Fruit fly (Drosophila melanogaster) whole organism, embryonic: ENCODE results near the gene cue.

Experiments used
- ATbp ChIP-seq: fragments of 200-800 bp; sonication (Bioruptor generic); optimal IDR thresholded peaks from 2 replicates; lab custom pipeline; 2017; ENCODE audit warnings: missing biosample characterization, mild to moderate bottlenecking, missing genetic modification characterization, missing genetic modification reagents
- C15 ChIP-seq: fragments of 200-800 bp; sonication (Bioruptor generic); IDR thresholded peaks from 3 replicates; pipeline ENCODE4 v1.3.6; 2022; ENCODE audit warnings: missing biosample characterization, missing genetic modification characterization
- CG10543 ChIP-seq: fragments of 200-800 bp; sonication (Bioruptor generic); optimal IDR thresholded peaks from 3 replicates; lab custom pipeline; 2017; ENCODE audit warnings: missing biosample characterization, mild to moderate bottlenecking, missing genetic modification characterization, moderate library complexity
- CG12299 ChIP-seq: fragments of 200-800 bp; sonication (Bioruptor generic); optimal IDR thresholded peaks from 2 replicates; lab custom pipeline; 2018; ENCODE audit warnings: missing biosample characterization, mild to moderate bottlenecking, missing genetic modification characterization
- CG16815 ChIP-seq: fragments of 200-800 bp; sonication (Bioruptor generic); optimal IDR thresholded peaks from 3 replicates; lab custom pipeline; 2017; ENCODE audit warnings: missing biosample characterization, mild to moderate bottlenecking, missing genetic modification characterization
- CG17359 ChIP-seq: fragments of 200-800 bp; sonication (Bioruptor generic); optimal IDR thresholded peaks from 3 replicates; lab custom pipeline; 2018; ENCODE audit warnings: missing biosample characterization, mild to moderate bottlenecking, missing genetic modification characterization, moderate library complexity
- CG2678 ChIP-seq: fragments of 200-800 bp; sonication (Bioruptor generic); optimal IDR thresholded peaks from 3 replicates; lab custom pipeline; 2019; ENCODE audit warnings: missing biosample characterization, mild to moderate bottlenecking, missing genetic modification characterization, moderate library complexity
- CG33213 ChIP-seq: fragments of 200-800 bp; sonication (Bioruptor generic); optimal IDR thresholded peaks from 3 replicates; lab custom pipeline; 2016; ENCODE audit warnings: missing biosample characterization, missing genetic modification characterization
- CG4854 ChIP-seq: fragments of 200-800 bp; sonication (Bioruptor generic); optimal IDR thresholded peaks from 2 replicates; lab custom pipeline; 2016; ENCODE audit warnings: missing biosample characterization, missing genetic modification characterization, inconsistent platforms
- CG6854 ChIP-seq: fragments of 200-800 bp; sonication (Bioruptor generic); optimal IDR thresholded peaks from 3 replicates; lab custom pipeline; 2017; ENCODE audit warnings: missing biosample characterization, mild to moderate bottlenecking, missing genetic modification characterization
- CG7928 ChIP-seq: fragments of 200-800 bp; sonication (Bioruptor generic); optimal IDR thresholded peaks from 2 replicates; lab custom pipeline; 2017; ENCODE audit warnings: missing biosample characterization, mild to moderate bottlenecking, missing genetic modification characterization
- D ChIP-seq, 2 experiments: fragments of 200-800 bp in 1 of 2; fragments of >200 bp in 1 of 2; sonication (Bioruptor generic) in 1 of 2; optimal IDR thresholded peaks; 2 replicates in 1 of 2; 3 replicates in 1 of 2; lab custom pipeline; 2017; ENCODE audit warnings: mild to moderate bottlenecking in 1 of 2, missing biosample characterization in 1 of 2, missing genetic modification characterization in 1 of 2, missing genetic modification reagents in 1 of 2
- Dip3 ChIP-seq: fragments of 200-800 bp; sonication (Bioruptor generic); optimal IDR thresholded peaks from 3 replicates; lab custom pipeline; 2016; ENCODE audit warnings: missing biosample characterization, missing genetic modification characterization
- Ets65A ChIP-seq: fragments of 200-800 bp; sonication (Bioruptor generic); peaks from one replicate; lab custom pipeline; 2016; ENCODE audit warnings: missing biosample characterization, missing genetic modification characterization
- Ets97D ChIP-seq: fragments of 200-800 bp; sonication (Bioruptor generic); optimal IDR thresholded peaks from 3 replicates; lab custom pipeline; 2016; ENCODE audit warnings: missing biosample characterization, missing genetic modification characterization
- Hsf ChIP-seq: fragments of 200-800 bp; sonication (Bioruptor generic); optimal IDR thresholded peaks from 3 replicates; lab custom pipeline; 2016; ENCODE audit warnings: missing biosample characterization, missing genetic modification characterization
- MBD-R2 ChIP-seq: fragments of 200-800 bp; sonication (Bioruptor generic); IDR thresholded peaks from 2 replicates; pipeline ENCODE4 v1.3.6; 2022; ENCODE audit warnings: missing biosample characterization, missing genetic modification characterization
- MTF-1 ChIP-seq: fragments of 200-800 bp; sonication (Bioruptor generic); optimal IDR thresholded peaks from 2 replicates; lab custom pipeline; 2018; ENCODE audit warnings: missing biosample characterization, mild to moderate bottlenecking, missing genetic modification characterization, borderline replicate concordance
- Max ChIP-seq: fragments of 200-800 bp; sonication (Bioruptor generic); optimal IDR thresholded peaks from 2 replicates; lab custom pipeline; 2016; ENCODE audit warnings: missing biosample characterization, mild to moderate bottlenecking, missing genetic modification characterization
- NC2β ChIP-seq: fragments of 200-800 bp; sonication (Bioruptor generic); optimal IDR thresholded peaks from 2 replicates; lab custom pipeline; 2016; ENCODE audit warnings: missing biosample characterization, missing genetic modification characterization
- NK7.1 ChIP-seq: fragments of 200-800 bp; sonication (Bioruptor generic); optimal IDR thresholded peaks from 3 replicates; lab custom pipeline; 2016; ENCODE audit warnings: missing biosample characterization, missing genetic modification characterization
- Opbp ChIP-seq: fragments of 200-800 bp; sonication (Bioruptor generic); IDR thresholded peaks from 3 replicates; pipeline ENCODE4 v1.3.6; 2022; ENCODE audit warnings: missing biosample characterization, missing genetic modification characterization; ENCODE audit not compliant: partially characterized antibody
- Poxn ChIP-seq: fragments of 200-800 bp; sonication (Bioruptor generic); IDR thresholded peaks from 2 replicates; pipeline ENCODE4 v1.3.6; 2022; ENCODE audit warnings: missing biosample characterization, missing genetic modification characterization
- Rfx ChIP-seq: fragments of 200-800 bp; sonication (Bioruptor generic); IDR thresholded peaks from 2 replicates; pipeline ENCODE4 v1.3.6; 2022; ENCODE audit warnings: missing biosample characterization, missing genetic modification characterization
- Sin3A ChIP-seq: fragments of >200 bp; optimal IDR thresholded peaks from 2 replicates; lab custom pipeline; 2018
- Six4 ChIP-seq: fragments of 200-800 bp; sonication (Bioruptor generic); optimal IDR thresholded peaks from 2 replicates; lab custom pipeline; 2016; ENCODE audit warnings: missing biosample characterization, missing genetic modification characterization
- Sry-δ ChIP-seq: fragments of 200-800 bp; sonication (Bioruptor generic); optimal IDR thresholded peaks from 2 replicates; lab custom pipeline; 2016; ENCODE audit warnings: missing biosample characterization, missing genetic modification characterization
- Ssrp ChIP-seq: fragments of 200-800 bp; sonication (Bioruptor generic); optimal IDR thresholded peaks from 2 replicates; lab custom pipeline; 2018; ENCODE audit warnings: missing biosample characterization, mild to moderate bottlenecking, missing genetic modification characterization, moderate library complexity
- ara ChIP-seq: fragments of 200-800 bp; sonication (Bioruptor generic); IDR thresholded peaks from 2 replicates; pipeline ENCODE4 v1.3.6; 2022; ENCODE audit warnings: missing biosample characterization, missing genetic modification characterization
- ash1 ChIP-seq: fragments of 200-800 bp; sonication (Bioruptor generic); optimal IDR thresholded peaks from 2 replicates; lab custom pipeline; 2018; ENCODE audit warnings: missing biosample characterization, mild to moderate bottlenecking, missing genetic modification characterization
- bowl ChIP-seq: fragments of 200-800 bp; sonication (Bioruptor generic); IDR thresholded peaks from 2 replicates; pipeline ENCODE4 v1.3.6; 2022; ENCODE audit warnings: missing biosample characterization, missing genetic modification characterization
- btn ChIP-seq: fragments of 200-800 bp; sonication (Bioruptor generic); optimal IDR thresholded peaks from 2 replicates; lab custom pipeline; 2016; ENCODE audit warnings: missing biosample characterization, missing genetic modification characterization
- cg ChIP-seq: fragments of 200-800 bp; sonication (Bioruptor generic); optimal IDR thresholded peaks from 3 replicates; lab custom pipeline; 2019; ENCODE audit warnings: missing biosample characterization, mild to moderate bottlenecking, missing genetic modification characterization, moderate library complexity
- chif ChIP-seq, 2 experiments: fragments of 200-800 bp; sonication (Bioruptor generic); optimal IDR thresholded peaks; 3 replicates each; lab custom pipeline; 2016; ENCODE audit warnings: missing biosample characterization in 2 of 2, missing genetic modification characterization in 2 of 2
- dysf ChIP-seq: fragments of 200-800 bp; sonication (Bioruptor generic); IDR thresholded peaks from 3 replicates; pipeline ENCODE4 v1.3.6; 2022; ENCODE audit warnings: missing biosample characterization, missing genetic modification characterization
- en ChIP-seq: fragments of 200-800 bp; sonication (Bioruptor generic); optimal IDR thresholded peaks from 2 replicates; lab custom pipeline; 2016; ENCODE audit warnings: missing biosample characterization, missing genetic modification characterization
- esg ChIP-seq: fragments of 200-800 bp; sonication (Bioruptor generic); conservative IDR thresholded peaks from 2 replicates; pipeline ENCODE4 v1.3.6; 2022; ENCODE audit warnings: missing biosample characterization, missing genetic modification characterization
- fd102C ChIP-seq: fragments of 200-800 bp; sonication (Bioruptor generic); optimal IDR thresholded peaks from 2 replicates; lab custom pipeline; 2018; ENCODE audit warnings: missing biosample characterization, mild to moderate bottlenecking, missing genetic modification characterization, moderate library complexity
- fd64A ChIP-seq: fragments of 200-800 bp; sonication (Bioruptor generic); optimal IDR thresholded peaks from 3 replicates; lab custom pipeline; 2018; ENCODE audit warnings: missing biosample characterization, mild to moderate bottlenecking, missing genetic modification characterization
- gsb-n ChIP-seq: fragments of 200-800 bp; sonication (Bioruptor generic); optimal IDR thresholded peaks from 3 replicates; lab custom pipeline; 2018; ENCODE audit warnings: missing biosample characterization, mild to moderate bottlenecking, missing genetic modification characterization
- gt ChIP-seq: fragments of 200-800 bp; sonication (Bioruptor generic); IDR thresholded peaks from 2 replicates; pipeline ENCODE4 v1.3.6; 2022; ENCODE audit warnings: missing biosample characterization, missing genetic modification characterization
- knrl ChIP-seq: fragments of 200-800 bp; sonication (Bioruptor generic); IDR thresholded peaks from 3 replicates; pipeline ENCODE4 v1.3.6; 2022; ENCODE audit warnings: missing biosample characterization, missing genetic modification characterization; ENCODE audit not compliant: partially characterized antibody
- nau ChIP-seq: fragments of 200-800 bp; sonication (Bioruptor generic); optimal IDR thresholded peaks from 3 replicates; lab custom pipeline; 2017; ENCODE audit warnings: missing biosample characterization, mild to moderate bottlenecking, missing genetic modification characterization, missing genetic modification reagents
- oc ChIP-seq: fragments of 200-800 bp; sonication (Bioruptor generic); optimal IDR thresholded peaks from 2 replicates; lab custom pipeline; 2018; ENCODE audit warnings: missing biosample characterization, mild to moderate bottlenecking, missing genetic modification characterization, moderate library complexity
- sc ChIP-seq, 3 experiments: fragments of >200 bp in 2 of 3; fragments of 200-800 bp in 1 of 3; sonication (Bioruptor generic) in 1 of 3; optimal IDR thresholded peaks; 2 replicates in 2 of 3; 3 replicates in 1 of 3; lab custom pipeline; 2017; ENCODE audit warnings: mild to moderate bottlenecking in 1 of 3, missing biosample characterization in 1 of 3, missing genetic modification characterization in 1 of 3, missing genetic modification reagents in 1 of 3
- shn ChIP-seq: fragments of 200-800 bp; sonication (Bioruptor generic); optimal IDR thresholded peaks from 3 replicates; lab custom pipeline; 2016; ENCODE audit warnings: missing biosample characterization, missing genetic modification characterization
- tup ChIP-seq: fragments of 200-800 bp; sonication (Bioruptor generic); optimal IDR thresholded peaks from 2 replicates; lab custom pipeline; 2016; ENCODE audit warnings: missing biosample characterization, mild to moderate bottlenecking, missing genetic modification characterization, moderate library complexity
- twi ChIP-seq: fragments of 200-800 bp; optimal IDR thresholded peaks from 2 replicates; lab custom pipeline; 2019; ENCODE audit warnings: missing biosample characterization, mild to moderate bottlenecking, missing genetic modification characterization, moderate library complexity
- wdn ChIP-seq: fragments of 200-800 bp; sonication (Bioruptor generic); IDR thresholded peaks from 2 replicates; pipeline ENCODE4 v1.3.6; 2022; ENCODE audit warnings: missing biosample characterization, missing genetic modification characterization

The cue gene

dm6 chr3L:1478998-1479680, 37.9 kb downstream of the cue start (continued):
- no peak for TF ChIP-seq cg (GFP tag; lab: Kevin White, UChicago)
- TF ChIP-seq Ets97D (GFP tag; lab: Kevin White, UChicago): no peak
- peak; percentile 73 for TF ChIP-seq gsb-n (tag; lab: Kevin White, UChicago)
- TF ChIP-seq ash1 (GFP tag; lab: Kevin White, UChicago): no peak
- TF ChIP-seq knrl (GFP tag; lab: Robert Waterston, UW): no peak
- TF ChIP-seq Opbp (GFP tag; lab: Robert Waterston, UW): no peak
- TF ChIP-seq Sin3A (lab: Kevin White, UChicago): no peak
- TF ChIP-seq D (optimal IDR thresholded peaks at IDR 0.05; lab: Kevin White, UChicago): peak; percentile 97
- TF ChIP-seq D (GFP tag; optimal IDR thresholded peaks at IDR 0.05; lab: Kevin White, UChicago): peak; percentile 44
- TF ChIP-seq MBD-R2 (GFP tag; lab: Robert Waterston, UW): no peak
- TF ChIP-seq Sry-δ (GFP tag; lab: Kevin White, UChicago): no peak
- peak; percentile 38 for TF ChIP-seq oc (tag; lab: Kevin White, UChicago)
- no peak for TF ChIP-seq wdn (GFP tag; lab: Robert Waterston, UW)
- peak; percentile 60; the same call in 1 of the 3 replicates for TF ChIP-seq dysf
- peak; percentile 65 for TF ChIP-seq NC2β (GFP tag; lab: Kevin White, UChicago)
- TF ChIP-seq Dip3: peak; percentile 16
- no peak for TF ChIP-seq CG17359 (tag; lab: Kevin White, UChicago)
- TF ChIP-seq ara (GFP tag; lab: Robert Waterston, UW): peak; percentile 92
- TF ChIP-seq Poxn: no peak
- no peak for TF ChIP-seq Ets65A (GFP tag; lab: Kevin White, UChicago)
- peak; percentile 70 for TF ChIP-seq Hsf (GFP tag; lab: Kevin White, UChicago)
- TF ChIP-seq fd64A (GFP tag; lab: Kevin White, UChicago): no peak
- TF ChIP-seq CG12299 (tag; lab: Kevin White, UChicago): no peak
- peak; percentile 55 for TF ChIP-seq Rfx
- TF ChIP-seq CG7928: no peak
- TF ChIP-seq chif (GFP tag; optimal IDR thresholded peaks at IDR 0.05; lab: Kevin White, UChicago): peak; percentile 54 to 88
- TF ChIP-seq Ssrp: peak; percentile 67
- TF ChIP-seq CG16815 (GFP tag; lab: Kevin White, UChicago): peak; percentile 82
- TF ChIP-seq tup: peak; percentile 53
- no peak for TF ChIP-seq C15
- peak; percentile 13 for TF ChIP-seq Six4 (GFP tag; lab: Kevin White, UChicago)
- TF ChIP-seq NK7.1 (GFP tag; lab: Kevin White, UChicago): peak; percentile 47
- no peak for TF ChIP-seq sc (optimal IDR thresholded peaks at IDR 0.05; lab: Kevin White, UChicago)
- peak; percentile 47 for TF ChIP-seq sc (GFP tag; optimal IDR thresholded peaks at IDR 0.05; lab: Kevin White, UChicago)
- TF ChIP-seq esg (GFP tag; lab: Robert Waterston, UW): peak; percentile 39; the same call in 1 of the 2 replicates
- TF ChIP-seq en: peak; percentile 45
- TF ChIP-seq CG33213: peak; percentile 52
- TF ChIP-seq CG6854 (GFP tag; lab: Kevin White, UChicago): no peak
- TF ChIP-seq gt (GFP tag; lab: Robert Waterston, UW): peak; percentile 70
- no peak for TF ChIP-seq CG2678 (tag; lab: Kevin White, UChicago)
- peak; percentile 4 for TF ChIP-seq btn
- TF ChIP-seq CG4854 (GFP tag; lab: Kevin White, UChicago): no peak
- TF ChIP-seq fd102C (GFP tag; lab: Kevin White, UChicago): peak; percentile 97
- no peak for TF ChIP-seq nau (GFP tag; lab: Kevin White, UChicago)
- TF ChIP-seq twi (tag; lab: Kevin White, UChicago): peak; percentile 68
- no peak for TF ChIP-seq bowl (GFP tag; lab: Robert Waterston, UW)
- no peak for TF ChIP-seq ATbp (GFP tag; lab: Kevin White, UChicago)
- no peak for TF ChIP-seq MTF-1
- peak; percentile 30 for TF ChIP-seq shn (GFP tag; lab: Kevin White, UChicago)
- peak; percentile 21 for TF ChIP-seq Max (GFP tag; lab: Kevin White, UChicago)
- no peak for TF ChIP-seq CG10543 (GFP tag; lab: Kevin White, UChicago)
